Fruit fly (Drosophila melanogaster) whole organism, embryonic: ENCODE data around the gene CG1979.

Experiments
- Ada2b ChIP-seq: fragments of 200-800 bp; sonication (Bioruptor generic); IDR thresholded peaks from 2 replicates; pipeline ENCODE4 v1.3.6; 2022; ENCODE audit warnings: missing biosample characterization, missing genetic modification characterization
- CG10147 ChIP-seq: fragments of 200-800 bp; sonication (Bioruptor generic); optimal IDR thresholded peaks from 2 replicates; lab custom pipeline; 2019; ENCODE audit warnings: missing biosample characterization, mild to moderate bottlenecking, missing genetic modification characterization, moderate library complexity
- CG12071 ChIP-seq: fragments of 200-800 bp; sonication (Bioruptor generic); optimal IDR thresholded peaks from 3 replicates; lab custom pipeline; 2018; ENCODE audit warnings: missing biosample characterization, mild to moderate bottlenecking, missing genetic modification characterization
- CG2129 ChIP-seq: fragments of 200-800 bp; sonication (Bioruptor generic); IDR thresholded peaks from 2 replicates; pipeline ENCODE4 v1.3.6; 2022; ENCODE audit warnings: missing biosample characterization, missing genetic modification characterization; ENCODE audit not compliant: partially characterized antibody
- CG31365 ChIP-seq: fragments of 200-800 bp; sonication (Bioruptor generic); optimal IDR thresholded peaks from 2 replicates; lab custom pipeline; 2018; ENCODE audit warnings: missing biosample characterization, mild to moderate bottlenecking, missing genetic modification characterization
- CG31441 ChIP-seq: fragments of 200-800 bp; sonication (Bioruptor generic); IDR thresholded peaks from 2 replicates; pipeline ENCODE4 v1.3.6; 2022; ENCODE audit warnings: missing biosample characterization, missing genetic modification characterization
- CG32767 ChIP-seq: fragments of 200-800 bp; sonication (Bioruptor generic); IDR thresholded peaks from 2 replicates; pipeline ENCODE4 v1.3.6; 2022; ENCODE audit warnings: missing biosample characterization, missing genetic modification characterization
- CG32772 ChIP-seq: fragments of 200-800 bp; sonication (Bioruptor generic); IDR thresholded peaks from 2 replicates; pipeline ENCODE4 v1.3.6; 2022; ENCODE audit warnings: missing biosample characterization, missing genetic modification characterization
- CG34376 ChIP-seq: fragments of 200-800 bp; sonication (Bioruptor generic); optimal IDR thresholded peaks from 2 replicates; lab custom pipeline; 2018; ENCODE audit warnings: missing biosample characterization, mild to moderate bottlenecking, missing genetic modification characterization
- CG4282 ChIP-seq: fragments of 200-800 bp; sonication (Bioruptor generic); optimal IDR thresholded peaks from 2 replicates; lab custom pipeline; 2016; ENCODE audit warnings: missing biosample characterization, missing genetic modification characterization
- CG4424 ChIP-seq: fragments of 200-800 bp; sonication (Bioruptor generic); optimal IDR thresholded peaks from 3 replicates; lab custom pipeline; 2016; ENCODE audit warnings: missing biosample characterization, missing genetic modification characterization
- CG6175 ChIP-seq: fragments of 200-800 bp; sonication (Bioruptor generic); IDR thresholded peaks from 3 replicates; pipeline ENCODE4 v1.3.6; 2022; ENCODE audit warnings: missing biosample characterization, missing genetic modification characterization
- CG6854 ChIP-seq: fragments of 200-800 bp; sonication (Bioruptor generic); optimal IDR thresholded peaks from 3 replicates; lab custom pipeline; 2017; ENCODE audit warnings: missing biosample characterization, mild to moderate bottlenecking, missing genetic modification characterization
- CG7357 ChIP-seq: fragments of 200-800 bp; sonication (Bioruptor generic); IDR thresholded peaks from 3 replicates; pipeline ENCODE4 v1.3.6; 2022; ENCODE audit warnings: missing biosample characterization, missing genetic modification characterization
- CG7556 ChIP-seq: fragments of 200-800 bp; sonication (Bioruptor generic); optimal IDR thresholded peaks from 2 replicates; lab custom pipeline; 2017; ENCODE audit warnings: missing biosample characterization, mild to moderate bottlenecking, missing genetic modification characterization
- Dbx ChIP-seq: fragments of 200-800 bp; sonication (Bioruptor generic); IDR thresholded peaks from 3 replicates; pipeline ENCODE4 v1.3.6; 2022; ENCODE audit warnings: missing biosample characterization, missing genetic modification characterization
- ERR ChIP-seq: fragments of 200-800 bp; sonication (Bioruptor generic); optimal IDR thresholded peaks from 2 replicates; lab custom pipeline; 2016; ENCODE audit warnings: missing biosample characterization, missing genetic modification characterization
- Gsc ChIP-seq: fragments of 200-800 bp; sonication (Bioruptor generic); IDR thresholded peaks from 2 replicates; pipeline ENCODE4 v1.3.6; 2022; ENCODE audit warnings: missing biosample characterization, missing genetic modification characterization
- HLH3B ChIP-seq: fragments of 200-800 bp; sonication (Bioruptor generic); IDR thresholded peaks from 2 replicates; pipeline ENCODE4 v1.3.6; 2022; ENCODE audit warnings: missing biosample characterization, missing genetic modification characterization
- MESR4 ChIP-seq: fragments of 200-800 bp; sonication (Bioruptor generic); optimal IDR thresholded peaks from 2 replicates; lab custom pipeline; 2018; ENCODE audit warnings: missing biosample characterization, mild to moderate bottlenecking, missing genetic modification characterization, moderate library complexity
- MTF-1 ChIP-seq: fragments of 200-800 bp; sonication (Bioruptor generic); optimal IDR thresholded peaks from 2 replicates; lab custom pipeline; 2018; ENCODE audit warnings: missing biosample characterization, mild to moderate bottlenecking, missing genetic modification characterization, borderline replicate concordance
- Neu2 ChIP-seq: fragments of 200-800 bp; sonication (Bioruptor generic); optimal IDR thresholded peaks from 3 replicates; lab custom pipeline; 2016; ENCODE audit warnings: missing biosample characterization, missing genetic modification characterization, borderline replicate concordance
- Rx ChIP-seq: fragments of 200-800 bp; sonication (Bioruptor generic); IDR thresholded peaks from 2 replicates; pipeline ENCODE4 v1.3.6; 2022; ENCODE audit warnings: missing biosample characterization, missing genetic modification characterization
- YL-1 ChIP-seq: fragments of 200-800 bp; sonication (Bioruptor generic); optimal IDR thresholded peaks from 3 replicates; lab custom pipeline; 2017; ENCODE audit warnings: missing biosample characterization, mild to moderate bottlenecking, missing genetic modification characterization
- bsh ChIP-seq, 2 experiments: fragments of 200-800 bp; sonication (Bioruptor generic); optimal IDR thresholded peaks; 2 replicates each; lab custom pipeline; 2017 to 2018; ENCODE audit warnings: mild to moderate bottlenecking in 2 of 2, missing biosample characterization in 2 of 2, missing genetic modification characterization in 2 of 2, moderate library complexity in 1 of 2
- cg ChIP-seq: fragments of 200-800 bp; sonication (Bioruptor generic); optimal IDR thresholded peaks from 3 replicates; lab custom pipeline; 2019; ENCODE audit warnings: missing biosample characterization, mild to moderate bottlenecking, missing genetic modification characterization, moderate library complexity
- ci ChIP-seq: fragments of 200-800 bp; sonication (Bioruptor generic); IDR thresholded peaks from 3 replicates; pipeline ENCODE4 v1.3.6; 2022; ENCODE audit warnings: missing biosample characterization, missing genetic modification characterization
- cwo ChIP-seq: fragments of 200-800 bp; sonication (Bioruptor generic); optimal IDR thresholded peaks from 3 replicates; lab custom pipeline; 2017; ENCODE audit warnings: missing biosample characterization, missing genetic modification characterization, mild to moderate bottlenecking, moderate library complexity, missing genetic modification reagents
- dmrt11E ChIP-seq: fragments of 200-800 bp; sonication (Bioruptor generic); optimal IDR thresholded peaks from 3 replicates; lab custom pipeline; 2018; ENCODE audit warnings: missing biosample characterization, mild to moderate bottlenecking, missing genetic modification characterization, moderate library complexity
- exex ChIP-seq: fragments of 200-800 bp; sonication (Bioruptor generic); optimal IDR thresholded peaks from 4 replicates; lab custom pipeline; 2018; ENCODE audit warnings: missing biosample characterization, mild to moderate bottlenecking, missing genetic modification characterization, moderate library complexity
- fd64A ChIP-seq: fragments of 200-800 bp; sonication (Bioruptor generic); optimal IDR thresholded peaks from 3 replicates; lab custom pipeline; 2018; ENCODE audit warnings: missing biosample characterization, mild to moderate bottlenecking, missing genetic modification characterization
- lbe ChIP-seq: fragments of 200-800 bp; sonication (Bioruptor generic); optimal IDR thresholded peaks from 2 replicates; lab custom pipeline; 2016; ENCODE audit warnings: missing biosample characterization, mild to moderate bottlenecking, missing genetic modification characterization
- nerfin-1 ChIP-seq: fragments of 200-800 bp; sonication (Bioruptor generic); optimal IDR thresholded peaks from 3 replicates; lab custom pipeline; 2019; ENCODE audit warnings: missing biosample characterization, mild to moderate bottlenecking, missing genetic modification characterization, moderate library complexity
- pb ChIP-seq: fragments of 200-800 bp; sonication (Bioruptor generic); optimal IDR thresholded peaks from 3 replicates; lab custom pipeline; 2016; ENCODE audit warnings: missing biosample characterization, missing genetic modification characterization
- schlank ChIP-seq: fragments of 200-800 bp; sonication (Bioruptor generic); optimal IDR thresholded peaks from 2 replicates; lab custom pipeline; 2018; ENCODE audit warnings: missing biosample characterization, mild to moderate bottlenecking, missing genetic modification characterization
- slp2 ChIP-seq: fragments of 200-800 bp; sonication (Bioruptor generic); optimal IDR thresholded peaks from 2 replicates; lab custom pipeline; 2016; ENCODE audit warnings: missing biosample characterization, missing genetic modification characterization
- so ChIP-seq: fragments of 200-800 bp; sonication (Bioruptor generic); IDR thresholded peaks from 3 replicates; pipeline ENCODE4 v1.3.6; 2022; ENCODE audit warnings: missing biosample characterization, missing genetic modification characterization
- sob ChIP-seq: fragments of 200-800 bp; sonication (Bioruptor generic); IDR thresholded peaks from 2 replicates; pipeline ENCODE4 v1.3.6; 2022; ENCODE audit warnings: missing biosample characterization, missing genetic modification characterization
- sug ChIP-seq: fragments of 200-800 bp; optimal IDR thresholded peaks from 2 replicates; lab custom pipeline; 2019; ENCODE audit warnings: missing biosample characterization, mild to moderate bottlenecking, missing genetic modification characterization, moderate library complexity
- ttk ChIP-seq: fragments of 200-800 bp; sonication (Bioruptor generic); IDR thresholded peaks from 2 replicates; pipeline ENCODE4 v2.1.2; 2022; ENCODE audit warnings: missing biosample characterization, missing genetic modification characterization

The CG1979 gene

dm6 chr3R:7058017-7058416 is 3.6 kb downstream of the CG1979 start:
- no peak for TF ChIP-seq fd64A (GFP tag; lab: Kevin White, UChicago)
- no peak for TF ChIP-seq slp2 (GFP tag; lab: Kevin White, UChicago)
- no peak for TF ChIP-seq CG32772 (GFP tag; lab: Robert Waterston, UW)
- no peak for TF ChIP-seq CG31441 (GFP tag; lab: Robert Waterston, UW)
- TF ChIP-seq exex (tag; lab: Kevin White, UChicago), result peak; percentile 69
- no peak for TF ChIP-seq nerfin-1
- no peak for TF ChIP-seq cg
- TF ChIP-seq CG12071 (GFP tag; lab: Kevin White, UChicago), result no peak
- TF ChIP-seq CG34376 (GFP tag; lab: Kevin White, UChicago), result peak; percentile 11
- TF ChIP-seq CG7357 (GFP tag; lab: Robert Waterston, UW), result no peak
- no peak for TF ChIP-seq HLH3B (GFP tag; lab: Robert Waterston, UW)
- no peak for TF ChIP-seq Rx (GFP tag; lab: Robert Waterston, UW)
- TF ChIP-seq Dbx (GFP tag; lab: Robert Waterston, UW), result no peak
- no peak for TF ChIP-seq CG31365 (tag; lab: Kevin White, UChicago)
- no peak for TF ChIP-seq CG6854 (GFP tag; lab: Kevin White, UChicago)
- TF ChIP-seq CG32767 (GFP tag; lab: Robert Waterston, UW), result no peak
- TF ChIP-seq Neu2 (GFP tag; lab: Kevin White, UChicago), result no peak
- TF ChIP-seq sug (tag; lab: Kevin White, UChicago), result peak; percentile 94
- no peak for TF ChIP-seq CG4424 (GFP tag; lab: Kevin White, UChicago)
- TF ChIP-seq ERR, result peak; percentile 70
- TF ChIP-seq bsh (GFP tag; optimal IDR thresholded peaks at IDR 0.05; lab: Kevin White, UChicago), result no peak
- peak; percentile 59 for TF ChIP-seq cwo
- TF ChIP-seq pb (GFP tag; lab: Kevin White, UChicago), result no peak
- no peak for TF ChIP-seq YL-1 (GFP tag; lab: Kevin White, UChicago)
- no peak for TF ChIP-seq CG7556 (GFP tag; lab: Kevin White, UChicago)
- no peak for TF ChIP-seq CG10147 (GFP tag; lab: Kevin White, UChicago)
- TF ChIP-seq CG6175 (GFP tag; lab: Robert Waterston, UW), result no peak

- no peak for TF ChIP-seq dmrt11E (tag; lab: Kevin White, UChicago)
- TF ChIP-seq MESR4 (GFP tag; lab: Kevin White, UChicago), result no peak
- no peak for TF ChIP-seq lbe (GFP tag; lab: Kevin White, UChicago)
- no peak for TF ChIP-seq sob
- no peak for TF ChIP-seq MTF-1
- no peak for TF ChIP-seq CG2129 (GFP tag; lab: Robert Waterston, UW)
- no peak for TF ChIP-seq YL-1 (GFP tag; lab: Kevin White, UChicago)
- TF ChIP-seq schlank, result no peak
- no peak for TF ChIP-seq ttk (GFP tag; lab: Robert Waterston, UW)
- no peak for TF ChIP-seq so
- no peak for TF ChIP-seq CG4282 (GFP tag; lab: Kevin White, UChicago)
- TF ChIP-seq ci (GFP tag; lab: Robert Waterston, UW), result no peak
- TF ChIP-seq Ada2b, result no peak
- TF ChIP-seq Gsc (GFP tag; lab: Robert Waterston, UW), result no peak
These were observed 4.6 kb downstream of the CG1979 start, which contains the start of gene dj for dm6 chr3R:7059015-7059414. Gene dj, plus strand, starts transcription at chr3R:7059315.
